Worm (Caenorhabditis elegans): ENCODE measurements around the gene cdc-37.
"Not testable (repeated sequence)": the region's sequence is repeated elsewhere in the genome, so short reads cannot be mapped to it uniquely, and the experiment has no call there.

The cdc-37 gene

ce11 chrII:580189-580643 lies at the start of gene cdc-37, which contains the start of gene W08F4.3:
TSS of gene cdc-37 (minus strand) at chrII:580593.
TSS of gene W08F4.3 (plus strand) at chrII:580602.
- TF ChIP-seq W03F9.2 (tag; optimal IDR thresholded peaks at IDR 0.05), result no peak
- no peak for TF ChIP-seq him-1 (tag; optimal IDR thresholded peaks at IDR 0.05)
- TF ChIP-seq dao-5 (tag; optimal IDR thresholded peaks at IDR 0.05), result no peak

- TF ChIP-seq dao-5 (tag; optimal IDR thresholded peaks at IDR 0.05) (no peak), W03F9.2 (tag; optimal IDR thresholded peaks at IDR 0.05) (no peak), him-1 (tag; optimal IDR thresholded peaks at IDR 0.05) (no peak)
These were observed 47.5 kb upstream of the cdc-37 start for ce11 chrII:627913-628312.

- no peak for TF ChIP-seq him-1 (tag; optimal IDR thresholded peaks at IDR 0.05)
- TF ChIP-seq dao-5 (tag; optimal IDR thresholded peaks at IDR 0.05), result no peak
These were observed 46.8 kb upstream of the cdc-37 start, which contains the start of gene arrd-1 for ce11 chrII:627205-627604. TSS of gene arrd-1 (plus strand) at chrII:627505.

ce11 chrII:625926-626325 lies 45.5 kb upstream of the cdc-37 start:
- TF ChIP-seq dao-5 (tag; optimal IDR thresholded peaks at IDR 0.05) (no peak), him-1 (tag; optimal IDR thresholded peaks at IDR 0.05) (no peak), W03F9.2 (tag; optimal IDR thresholded peaks at IDR 0.05) (no peak)

ce11 chrII:624443-624842 lies 44.0 kb upstream of the cdc-37 start, which contains the start of gene T04B8.5:
TSS of gene T04B8.5 (minus strand) at chrII:624543.
- TF ChIP-seq him-1 (tag; optimal IDR thresholded peaks at IDR 0.05), result no peak
- TF ChIP-seq dao-5 (tag; optimal IDR thresholded peaks at IDR 0.05), result no peak

- no peak for TF ChIP-seq W03F9.2 (tag; optimal IDR thresholded peaks at IDR 0.05)
- no peak for TF ChIP-seq him-1 (tag; optimal IDR thresholded peaks at IDR 0.05)
- TF ChIP-seq dao-5 (tag; optimal IDR thresholded peaks at IDR 0.05), result no peak
These were observed 42.1 kb upstream of the cdc-37 start for ce11 chrII:622478-622877.

- TF ChIP-seq W03F9.2 (tag; optimal IDR thresholded peaks at IDR 0.05) (no peak), dao-5 (tag; optimal IDR thresholded peaks at IDR 0.05) (no peak), him-1 (tag; optimal IDR thresholded peaks at IDR 0.05) (no peak)
These were observed 40.7 kb upstream of the cdc-37 start for ce11 chrII:621141-621540.

ce11 chrII:614701-615100 lies 34.3 kb upstream of the cdc-37 start:
- no peak for TF ChIP-seq dao-5 (tag; optimal IDR thresholded peaks at IDR 0.05)
- no peak for TF ChIP-seq him-1 (tag; optimal IDR thresholded peaks at IDR 0.05)
- TF ChIP-seq W03F9.2 (tag; optimal IDR thresholded peaks at IDR 0.05), result no peak

ce11 chrII:612361-612760 lies 32.0 kb upstream of the cdc-37 start, which contains the start of gene clec-118:
TSS of gene clec-118 (minus strand) at chrII:612461.
- TF ChIP-seq W03F9.2, him-1, dao-5 (tag; optimal IDR thresholded peaks at IDR 0.05): not testable (repeated sequence)

ce11 chrII:608757-609156 lies 28.4 kb upstream of the cdc-37 start, which contains the start of gene W04H10.1:
TSS of gene W04H10.1 (plus strand) at chrII:609057.
- TF ChIP-seq W03F9.2 (tag; optimal IDR thresholded peaks at IDR 0.05) (no peak), dao-5 (tag; optimal IDR thresholded peaks at IDR 0.05) (no peak), him-1 (tag; optimal IDR thresholded peaks at IDR 0.05) (no peak)

ce11 chrII:608341-608740 lies 27.9 kb upstream of the cdc-37 start, which contains the start of gene W04H10.6:
TSS of gene W04H10.6 (minus strand) at chrII:608441.
- TF ChIP-seq him-1 (tag; optimal IDR thresholded peaks at IDR 0.05) (no peak), dao-5 (tag; optimal IDR thresholded peaks at IDR 0.05) (no peak), W03F9.2 (tag; optimal IDR thresholded peaks at IDR 0.05) (no peak)

ce11 chrII:606033-606432 lies 25.6 kb upstream of the cdc-37 start, which contains the start of gene W04H10.5:
TSS of gene W04H10.5 (plus strand) at chrII:606333.
- TF ChIP-seq dao-5 (tag; optimal IDR thresholded peaks at IDR 0.05), result no peak
- no peak for TF ChIP-seq W03F9.2 (tag; optimal IDR thresholded peaks at IDR 0.05)
- no peak for TF ChIP-seq him-1 (tag; optimal IDR thresholded peaks at IDR 0.05)

- TF ChIP-seq him-1 (tag; optimal IDR thresholded peaks at IDR 0.05) (no peak), W03F9.2 (tag; optimal IDR thresholded peaks at IDR 0.05) (no peak), dao-5 (tag; optimal IDR thresholded peaks at IDR 0.05) (no peak)
These were observed 24.9 kb upstream of the cdc-37 start, which contains the start of gene W04H10.2 for ce11 chrII:605267-605666. TSS of gene W04H10.2 (plus strand) at chrII:605567.

ce11 chrII:602969-603368 lies 22.6 kb upstream of the cdc-37 start:
- no peak for TF ChIP-seq W03F9.2 (tag; optimal IDR thresholded peaks at IDR 0.05)
- TF ChIP-seq dao-5 (tag; optimal IDR thresholded peaks at IDR 0.05), result no peak
- TF ChIP-seq him-1 (tag; optimal IDR thresholded peaks at IDR 0.05), result no peak

- TF ChIP-seq him-1 (tag; optimal IDR thresholded peaks at IDR 0.05) (no peak), W03F9.2 (tag; optimal IDR thresholded peaks at IDR 0.05) (no peak), dao-5 (tag; optimal IDR thresholded peaks at IDR 0.05) (no peak)
These were observed 21.6 kb upstream of the cdc-37 start, which contains the start of gene nhl-3 for ce11 chrII:602020-602419. TSS of gene nhl-3 (minus strand) at chrII:602120.
